Fruit fly (Drosophila melanogaster): ENCODE data around the gene ntc.

dm6 chr3L:3825485-3825813, 19.2 kb upstream of the ntc start:
- TF ChIP-seq Clk (GFP tag; optimal IDR thresholded peaks at IDR 0.05) (no peak), CG7101 (tag; optimal IDR thresholded peaks at IDR 0.05) (no peak), ovo (GFP tag; optimal IDR thresholded peaks at IDR 0.05) (no peak), CG1620 (GFP tag; optimal IDR thresholded peaks at IDR 0.05) (no peak), CG33017 (tag; optimal IDR thresholded peaks at IDR 0.05) (no peak), Mnt (GFP tag; optimal IDR thresholded peaks at IDR 0.05) (no peak), toe (GFP tag; optimal IDR thresholded peaks at IDR 0.05) (no peak), CG12768 (GFP tag; optimal IDR thresholded peaks at IDR 0.05) (no peak), kay (GFP tag; ENCODE audit: borderline replicate concordance) (no peak)
